Worm (Caenorhabditis elegans) whole organism, early embryonic: Measurements from ENCODE around the gene irg-4.
A peak's percentile ranks its signal among the peaks of the same experiment; 100 is the strongest.

ENCODE experiments used
- B0310.2 ChIP-seq: sonication (generic microtip); optimal IDR thresholded peaks from 2 replicates; lab custom pipeline; 2016; ENCODE audit warnings: mild to moderate bottlenecking, missing genetic modification characterization, missing compliant biosample characterization
- F13C5.2 ChIP-seq: sonication (generic microtip); optimal IDR thresholded peaks from 2 replicates; lab custom pipeline; 2017; ENCODE audit warnings: mild to moderate bottlenecking, missing genetic modification characterization, inconsistent platforms, missing compliant biosample characterization
- aly-1 ChIP-seq: sonication (generic microtip); optimal IDR thresholded peaks from 2 replicates; lab custom pipeline; 2016; ENCODE audit warnings: missing genetic modification characterization, missing compliant biosample characterization
- ama-1 ChIP-seq: fragments of 150-350 bp; optimal IDR thresholded peaks from 2 replicates; lab custom pipeline; 2014
- ceh-13 ChIP-seq: fragments of 200-800 bp; sonication (Bioruptor generic); optimal IDR thresholded peaks from 2 replicates; lab custom pipeline; 2018; ENCODE audit warnings: mild to moderate bottlenecking, missing genetic modification characterization, missing compliant biosample characterization
- ceh-36 ChIP-seq: sonication (generic microtip); optimal IDR thresholded peaks from 2 replicates; lab custom pipeline; 2016; ENCODE audit warnings: missing genetic modification characterization, inconsistent platforms, missing compliant biosample characterization
- ets-7 ChIP-seq: sonication (generic microtip); optimal IDR thresholded peaks from 2 replicates; lab custom pipeline; 2016; ENCODE audit warnings: missing genotype, missing genetic modification characterization, missing compliant biosample characterization
- flt-1 ChIP-seq: fragments of 200-800 bp; sonication (Bioruptor generic); IDR thresholded peaks from 2 replicates; pipeline ENCODE4 v1.3.6; 2022; ENCODE audit warnings: missing genetic modification characterization, missing compliant biosample characterization
- hmbx-1 ChIP-seq: sonication (generic microtip); optimal IDR thresholded peaks from 2 replicates; lab custom pipeline; 2016; ENCODE audit warnings: mild to moderate bottlenecking, missing genetic modification characterization, missing compliant biosample characterization
- hmg-4 ChIP-seq: fragments of 200-800 bp; sonication (Bioruptor generic); optimal IDR thresholded peaks from 2 replicates; lab custom pipeline; 2018; ENCODE audit warnings: mild to moderate bottlenecking, missing genetic modification characterization, missing compliant biosample characterization
- hnd-1 ChIP-seq: sonication (generic microtip); optimal IDR thresholded peaks from 2 replicates; lab custom pipeline; 2016; ENCODE audit warnings: missing genetic modification characterization, missing compliant biosample characterization
- pes-1 ChIP-seq: fragments of 200-800 bp; sonication (Bioruptor generic); IDR thresholded peaks from 2 replicates; pipeline ENCODE4 v1.3.6; 2022; ENCODE audit warnings: missing genetic modification reagents, missing genetic modification characterization, missing compliant biosample characterization
- scrt-1 ChIP-seq: fragments of 200-800 bp; sonication (Bioruptor generic); IDR thresholded peaks from 2 replicates; pipeline ENCODE4 v1.3.6; 2022; ENCODE audit warnings: missing genetic modification characterization, missing compliant biosample characterization
- sea-1 ChIP-seq: fragments of 200-800 bp; sonication (Bioruptor generic); conservative IDR thresholded peaks from 2 replicates; pipeline ENCODE4 v1.3.6; 2022; ENCODE audit warnings: missing genetic modification characterization, missing compliant biosample characterization
- tbx-11 ChIP-seq: fragments of 200-800 bp; sonication (Bioruptor generic); IDR thresholded peaks from 2 replicates; pipeline ENCODE4 v1.3.6; 2022; ENCODE audit warnings: missing genetic modification characterization, missing compliant biosample characterization
- tbx-37 ChIP-seq: fragments of 200-800 bp; sonication (Bioruptor generic); conservative IDR thresholded peaks from 2 replicates; pipeline ENCODE4 v1.3.6; 2022; ENCODE audit warnings: missing genetic modification reagents, missing genetic modification characterization, missing compliant biosample characterization
- tra-4 ChIP-seq: sonication (generic microtip); optimal IDR thresholded peaks from 2 replicates; lab custom pipeline; 2017; ENCODE audit warnings: missing genetic modification characterization, missing compliant biosample characterization

irg-4 gene

ce11 chrIV:12403440-12403839 is 32.2 kb upstream of the irg-4 start:
- TF ChIP-seq pes-1 (GFP tag; lab: Robert Waterston, UW), result no peak
- no peak for TF ChIP-seq hmg-4 (GFP tag; lab: Kevin White, UChicago)
- no peak for TF ChIP-seq aly-1 (tag; lab: Kevin White, UChicago)
- TF ChIP-seq F13C5.2 (tag; lab: Kevin White, UChicago), result no peak
- TF ChIP-seq ceh-36 (tag; lab: Kevin White, UChicago), result no peak
- TF ChIP-seq ets-7, result no peak
- no peak for TF ChIP-seq tra-4 (tag; lab: Kevin White, UChicago)
- TF ChIP-seq scrt-1 (GFP tag; lab: Robert Waterston, UW), result no peak
- TF ChIP-seq flt-1, result no peak
- TF ChIP-seq hnd-1 (tag; lab: Kevin White, UChicago), result no peak
- no peak for TF ChIP-seq sea-1 (GFP tag; lab: Robert Waterston, UW)
- no peak for TF ChIP-seq ama-1 (lab: Kevin White, UChicago)
- TF ChIP-seq tbx-11 (GFP tag; lab: Robert Waterston, UW), result no peak
- no peak for TF ChIP-seq B0310.2 (tag; lab: Kevin White, UChicago)
- TF ChIP-seq tbx-37, result no peak
- TF ChIP-seq ceh-13, result no peak
- no peak for TF ChIP-seq hmbx-1 (tag; lab: Kevin White, UChicago)

DNA sequence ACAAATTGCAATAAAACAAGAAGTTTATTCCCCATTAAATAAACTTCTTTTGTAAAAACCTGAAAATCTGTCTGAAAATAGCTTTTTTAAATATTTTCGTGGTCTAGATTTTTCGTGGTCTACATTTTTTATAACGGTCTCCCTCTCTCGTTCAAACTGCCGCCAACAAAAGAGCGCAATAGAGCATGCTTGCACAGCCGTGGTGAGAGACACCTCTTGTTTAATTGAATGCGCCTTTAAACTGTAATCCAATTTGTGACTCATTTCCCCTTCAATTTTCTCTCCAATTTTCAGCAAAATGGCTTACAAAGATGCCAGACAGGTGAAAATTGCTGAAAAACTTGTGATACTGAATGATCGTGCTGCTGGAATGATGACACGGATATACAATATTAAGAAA is 31.5 kb upstream of the irg-4 start, which contains the start of gene gex-3:
Gene gex-3, plus strand, starts transcription at position 295 of the 400 bp plus-strand sequence.
- TF ChIP-seq hmg-4 (GFP tag; lab: Kevin White, UChicago), result peak; percentile 29
- TF ChIP-seq F13C5.2 (tag; lab: Kevin White, UChicago), result peak; percentile 52
- no peak for TF ChIP-seq flt-1

- TF ChIP-seq tbx-11 (GFP tag; lab: Robert Waterston, UW) (no peak), B0310.2 (tag; lab: Kevin White, UChicago) (no peak)
Observed at ce11 chrIV:12408625-12409024, 27.0 kb upstream of the irg-4 start, which contains the start of gene dsb-1. Gene dsb-1, plus strand, starts transcription at chrIV:12408925.

ce11 chrIV:12410167-12410566 is 25.5 kb upstream of the irg-4 start, which contains the start of gene acl-13:
Gene acl-13, plus strand, starts transcription at chrIV:12410467.
- TF ChIP-seq tbx-37 (no peak), hmbx-1 (tag; lab: Kevin White, UChicago) (no peak), hnd-1 (tag; lab: Kevin White, UChicago) (no peak), F13C5.2 (tag; lab: Kevin White, UChicago) (no peak), tra-4 (tag; lab: Kevin White, UChicago) (no peak), pes-1 (GFP tag; lab: Robert Waterston, UW) (no peak), scrt-1 (GFP tag; lab: Robert Waterston, UW) (no peak), aly-1 (tag; lab: Kevin White, UChicago) (no peak), ets-7 (no peak), hmg-4 (GFP tag; lab: Kevin White, UChicago) (no peak), B0310.2 (tag; lab: Kevin White, UChicago) (no peak)

ce11 chrIV:12414601-12415000 is 21.0 kb upstream of the irg-4 start:
- no peak for TF ChIP-seq F13C5.2 (tag; lab: Kevin White, UChicago)
- TF ChIP-seq scrt-1 (GFP tag; lab: Robert Waterston, UW), result no peak
- TF ChIP-seq tbx-11 (GFP tag; lab: Robert Waterston, UW), result no peak

- TF ChIP-seq sea-1 (GFP tag; lab: Robert Waterston, UW), result peak; percentile 60; the same call in 1 of the 2 replicates
- no peak for TF ChIP-seq hnd-1 (tag; lab: Kevin White, UChicago)
- TF ChIP-seq aly-1 (tag; lab: Kevin White, UChicago), result no peak
- TF ChIP-seq ets-7, result no peak
- no peak for TF ChIP-seq B0310.2 (tag; lab: Kevin White, UChicago)
- TF ChIP-seq ceh-13, result no peak
- TF ChIP-seq scrt-1 (GFP tag; lab: Robert Waterston, UW), result 0 out of 2 replicates have a peak, but pooled peaks have one; percentile 35
- TF ChIP-seq ama-1 (lab: Kevin White, UChicago), result no peak
- no peak for TF ChIP-seq tra-4 (tag; lab: Kevin White, UChicago)
- TF ChIP-seq hmg-4 (GFP tag; lab: Kevin White, UChicago), result peak; percentile 31
- no peak for TF ChIP-seq F13C5.2 (tag; lab: Kevin White, UChicago)
- peak; percentile 58; the same call in 1 of the 2 replicates for TF ChIP-seq pes-1 (GFP tag; lab: Robert Waterston, UW)
- 0 out of 2 replicates have a peak, but pooled peaks have one; percentile 45 for TF ChIP-seq tbx-11 (GFP tag; lab: Robert Waterston, UW)
- peak; percentile 46; the same call in 1 of the 2 replicates for TF ChIP-seq flt-1
- TF ChIP-seq ceh-36 (tag; lab: Kevin White, UChicago), result peak; percentile 29
- peak; percentile 57 for TF ChIP-seq tbx-37
Observed at ce11 chrIV:12416629-12417404, 18.8 kb upstream of the irg-4 start.

ce11 chrIV:12417536-12418195 is 18.0 kb upstream of the irg-4 start, which contains the start of gene F08G5.3:
Gene F08G5.3, minus strand, starts transcription at chrIV:12417586.
- TF ChIP-seq B0310.2 (tag; lab: Kevin White, UChicago) (no peak), ets-7 (no peak), tbx-37 (0 out of 2 replicates have a peak, but pooled peaks have one; percentile 15), flt-1 (peak; percentile 43; the same call in 1 of the 2 replicates), hnd-1 (tag; lab: Kevin White, UChicago) (no peak), sea-1 (GFP tag; lab: Robert Waterston, UW) (0 out of 2 replicates have a peak, but pooled peaks have one; percentile 9), ceh-13 (no peak), hmbx-1 (tag; lab: Kevin White, UChicago) (no peak), pes-1 (GFP tag; lab: Robert Waterston, UW) (peak; percentile 77), tbx-11 (GFP tag; lab: Robert Waterston, UW) (no peak), F13C5.2 (tag; lab: Kevin White, UChicago) (peak; percentile 0), scrt-1 (GFP tag; lab: Robert Waterston, UW) (peak; percentile 57; the same call in 1 of the 2 replicates)
